Fruit fly (Drosophila melanogaster) whole organism, embryonic: ENCODE results near the gene Cyp12a4.

Experiments used
- Awh ChIP-seq: fragments of 200-800 bp; sonication (Bioruptor generic); IDR thresholded peaks from 2 replicates; pipeline ENCODE4, ENCODE4 v1.3.6; 2022; ENCODE audit warnings: missing biosample characterization, missing genetic modification characterization
- Blimp-1 ChIP-seq: fragments of 200-800 bp; sonication (Bioruptor generic); optimal IDR thresholded peaks from 3 replicates; lab custom pipeline; 2018; ENCODE audit warnings: missing biosample characterization, missing genetic modification characterization, mild to moderate bottlenecking, moderate library complexity, missing genetic modification reagents
- CG10274 ChIP-seq: fragments of 200-800 bp; sonication (Bioruptor generic); optimal IDR thresholded peaks from 3 replicates; lab custom pipeline; 2017; ENCODE audit warnings: missing biosample characterization, mild to moderate bottlenecking, missing genetic modification characterization
- CG10366 ChIP-seq: fragments of 200-800 bp; sonication (Bioruptor generic); IDR thresholded peaks from 2 replicates; pipeline ENCODE4 v1.3.6; 2022; ENCODE audit warnings: missing biosample characterization, missing genetic modification characterization
- CG10462 ChIP-seq: fragments of 200-800 bp; sonication (Bioruptor generic); optimal IDR thresholded peaks from 2 replicates; lab custom pipeline; 2016; ENCODE audit warnings: missing biosample characterization, missing genetic modification characterization
- CG10959 ChIP-seq: fragments of 200-800 bp; sonication (Bioruptor generic); IDR thresholded peaks from 2 replicates; pipeline ENCODE4 v1.3.6; 2022; ENCODE audit warnings: missing biosample characterization, missing genetic modification characterization
- CG11695 ChIP-seq: fragments of 200-800 bp; sonication (Bioruptor generic); IDR thresholded peaks from 3 replicates; pipeline ENCODE4 v1.3.6; 2022; ENCODE audit warnings: missing biosample characterization, missing genetic modification characterization
- CG12071 ChIP-seq: fragments of 200-800 bp; sonication (Bioruptor generic); optimal IDR thresholded peaks from 3 replicates; lab custom pipeline; 2018; ENCODE audit warnings: missing biosample characterization, mild to moderate bottlenecking, missing genetic modification characterization
- CG13775 ChIP-seq: fragments of 200-800 bp; sonication (Bioruptor generic); optimal IDR thresholded peaks from 3 replicates; lab custom pipeline; 2017; ENCODE audit warnings: missing biosample characterization, mild to moderate bottlenecking, missing genetic modification characterization
- CG15011 ChIP-seq: fragments of 200-800 bp; sonication (Bioruptor generic); optimal IDR thresholded peaks from 3 replicates; lab custom pipeline; 2018; ENCODE audit warnings: missing biosample characterization, mild to moderate bottlenecking, missing genetic modification characterization
- CG1647 ChIP-seq: fragments of 200-800 bp; sonication (Bioruptor generic); optimal IDR thresholded peaks from 3 replicates; lab custom pipeline; 2016; ENCODE audit warnings: missing biosample characterization, missing genetic modification characterization
- CG16863 ChIP-seq: fragments of 200-800 bp; sonication (Bioruptor generic); optimal IDR thresholded peaks from 3 replicates; lab custom pipeline; 2016; ENCODE audit warnings: missing biosample characterization, missing genetic modification characterization
- CG1792 ChIP-seq: fragments of 200-800 bp; sonication (Bioruptor generic); optimal IDR thresholded peaks from 2 replicates; lab custom pipeline; 2016; ENCODE audit warnings: missing biosample characterization, missing genetic modification characterization
- CG18011 ChIP-seq: fragments of 200-800 bp; sonication (Bioruptor generic); optimal IDR thresholded peaks from 2 replicates; lab custom pipeline; 2017; ENCODE audit warnings: missing biosample characterization, missing genetic modification characterization, mild to moderate bottlenecking, moderate library complexity, missing genotype
- CG2199 ChIP-seq: fragments of 200-800 bp; sonication (Bioruptor generic); IDR thresholded peaks from 3 replicates; pipeline ENCODE4 v1.3.6; 2022; ENCODE audit warnings: missing biosample characterization, missing genetic modification characterization
- CG4328 ChIP-seq: fragments of 200-800 bp; sonication (Bioruptor generic); optimal IDR thresholded peaks from 3 replicates; lab custom pipeline; 2017; ENCODE audit warnings: missing biosample characterization, missing genetic modification reagents, missing genetic modification characterization
- CG43689 ChIP-seq: fragments of 200-800 bp; sonication (Bioruptor generic); IDR thresholded peaks from 2 replicates; pipeline ENCODE4 v1.3.6; 2022; ENCODE audit warnings: missing biosample characterization, missing genetic modification characterization
- CG4730 ChIP-seq: fragments of 200-800 bp; sonication (Bioruptor generic); IDR thresholded peaks from 2 replicates; pipeline ENCODE4 v1.3.6; 2022; ENCODE audit warnings: missing biosample characterization, missing genetic modification characterization
- CG5245 ChIP-seq: fragments of 200-800 bp; sonication (Bioruptor generic); optimal IDR thresholded peaks from 3 replicates; lab custom pipeline; 2016; ENCODE audit warnings: missing biosample characterization, missing genetic modification characterization
- CG5953 ChIP-seq: fragments of 200-800 bp; sonication (Bioruptor generic); IDR thresholded peaks from 2 replicates; pipeline ENCODE4 v1.3.6; 2022; ENCODE audit warnings: missing biosample characterization, missing genetic modification characterization
- CG8281 ChIP-seq: fragments of 200-800 bp; sonication (Bioruptor generic); optimal IDR thresholded peaks from 2 replicates; lab custom pipeline; 2018; ENCODE audit warnings: missing biosample characterization, mild to moderate bottlenecking, missing genetic modification characterization, moderate library complexity
- CG9215 ChIP-seq: fragments of 200-800 bp; sonication (Bioruptor generic); IDR thresholded peaks from 2 replicates; pipeline ENCODE4 v1.3.6; 2022; ENCODE audit warnings: missing biosample characterization, missing genetic modification characterization
- D19A ChIP-seq: fragments of 200-800 bp; optimal IDR thresholded peaks from 3 replicates; lab custom pipeline; 2019; ENCODE audit warnings: missing biosample characterization, mild to moderate bottlenecking, missing genetic modification characterization, moderate library complexity
- D19B ChIP-seq: fragments of 200-800 bp; sonication (Bioruptor generic); optimal IDR thresholded peaks from 2 replicates; lab custom pipeline; 2017; ENCODE audit warnings: missing biosample characterization, mild to moderate bottlenecking, missing genetic modification characterization
- E2f1 ChIP-seq: fragments of 200-800 bp; sonication (Bioruptor generic); IDR thresholded peaks from 2 replicates; pipeline ENCODE4 v1.3.6; 2022; ENCODE audit warnings: missing biosample characterization, missing genetic modification characterization
- Elba2 ChIP-seq: fragments of 200-800 bp; sonication (Bioruptor generic); optimal IDR thresholded peaks from 3 replicates; lab custom pipeline; 2016; ENCODE audit warnings: missing biosample characterization, missing genetic modification characterization
- Fer2 ChIP-seq: fragments of 200-800 bp; sonication (Bioruptor generic); optimal IDR thresholded peaks from 2 replicates; lab custom pipeline; 2018; ENCODE audit warnings: missing biosample characterization, mild to moderate bottlenecking, missing genetic modification characterization, moderate library complexity
- HLH4C ChIP-seq: fragments of 200-800 bp; sonication (Bioruptor generic); IDR thresholded peaks from 3 replicates; pipeline ENCODE4 v1.3.6; 2022; ENCODE audit warnings: missing biosample characterization, missing genetic modification characterization; ENCODE audit not compliant: partially characterized antibody
- Hey ChIP-seq: fragments of 200-800 bp; sonication (Bioruptor generic); optimal IDR thresholded peaks from 3 replicates; lab custom pipeline; 2018; ENCODE audit warnings: missing biosample characterization, mild to moderate bottlenecking, missing genetic modification characterization
- HmgD ChIP-seq: fragments of 200-800 bp; sonication (Bioruptor generic); optimal IDR thresholded peaks from 3 replicates; lab custom pipeline; 2016; ENCODE audit warnings: missing biosample characterization, missing genetic modification characterization
- Hr78 ChIP-seq, 2 experiments: fragments of 200-800 bp in 1 of 2; fragments of >200 bp in 1 of 2; sonication (Bioruptor generic) in 1 of 2; optimal IDR thresholded peaks; 2 replicates each; lab custom pipeline; 2017 to 2019; ENCODE audit warnings: missing biosample characterization in 2 of 2, missing genetic modification characterization in 2 of 2, mild to moderate bottlenecking in 1 of 2, moderate library complexity in 1 of 2
- MBD-R2 ChIP-seq: fragments of 200-800 bp; sonication (Bioruptor generic); IDR thresholded peaks from 2 replicates; pipeline ENCODE4 v1.3.6; 2022; ENCODE audit warnings: missing biosample characterization, missing genetic modification characterization
- NC2α ChIP-seq: fragments of 200-800 bp; sonication (Bioruptor generic); optimal IDR thresholded peaks from 2 replicates; lab custom pipeline; 2016; ENCODE audit warnings: missing biosample characterization, missing genetic modification characterization
- Nf-YB ChIP-seq: fragments of 200-800 bp; sonication (Bioruptor generic); optimal IDR thresholded peaks from 3 replicates; lab custom pipeline; 2019; ENCODE audit warnings: missing biosample characterization, mild to moderate bottlenecking, missing genetic modification characterization, moderate library complexity
- NfI ChIP-seq: fragments of 200-800 bp; sonication (Bioruptor generic); optimal IDR thresholded peaks from 3 replicates; lab custom pipeline; 2018; ENCODE audit warnings: missing biosample characterization, mild to moderate bottlenecking, missing genetic modification characterization, moderate library complexity
- Ravus ChIP-seq: fragments of 200-800 bp; sonication (Bioruptor generic); IDR thresholded peaks from 2 replicates; pipeline ENCODE4 v1.3.6; 2022; ENCODE audit warnings: missing biosample characterization, missing genetic modification characterization
- TFAM ChIP-seq: fragments of 200-800 bp; sonication (Bioruptor generic); optimal IDR thresholded peaks from 2 replicates; lab custom pipeline; 2017; ENCODE audit warnings: missing biosample characterization, missing genetic modification characterization, inconsistent platforms
- bsh ChIP-seq, 2 experiments: fragments of 200-800 bp; sonication (Bioruptor generic); optimal IDR thresholded peaks; 2 replicates each; lab custom pipeline; 2017 to 2018; ENCODE audit warnings: mild to moderate bottlenecking in 2 of 2, missing biosample characterization in 2 of 2, missing genetic modification characterization in 2 of 2, moderate library complexity in 1 of 2
- ci ChIP-seq: fragments of 200-800 bp; sonication (Bioruptor generic); IDR thresholded peaks from 3 replicates; pipeline ENCODE4 v1.3.6; 2022; ENCODE audit warnings: missing biosample characterization, missing genetic modification characterization
- dysf ChIP-seq: fragments of 200-800 bp; sonication (Bioruptor generic); IDR thresholded peaks from 3 replicates; pipeline ENCODE4 v1.3.6; 2022; ENCODE audit warnings: missing biosample characterization, missing genetic modification characterization
- esg ChIP-seq: fragments of 200-800 bp; sonication (Bioruptor generic); conservative IDR thresholded peaks from 2 replicates; pipeline ENCODE4 v1.3.6; 2022; ENCODE audit warnings: missing biosample characterization, missing genetic modification characterization
- gce ChIP-seq: fragments of 200-800 bp; sonication (Bioruptor generic); IDR thresholded peaks from 3 replicates; pipeline ENCODE4 v1.3.6; 2022; ENCODE audit warnings: missing biosample characterization, missing genetic modification characterization
- gsb-n ChIP-seq: fragments of 200-800 bp; sonication (Bioruptor generic); optimal IDR thresholded peaks from 3 replicates; lab custom pipeline; 2018; ENCODE audit warnings: missing biosample characterization, mild to moderate bottlenecking, missing genetic modification characterization
- ham ChIP-seq: fragments of 200-800 bp; sonication (Bioruptor generic); IDR thresholded peaks from 2 replicates; pipeline ENCODE4 v1.3.6; 2022; ENCODE audit warnings: missing biosample characterization, missing genetic modification characterization
- klu ChIP-seq: fragments of 200-800 bp; sonication (Bioruptor generic); IDR thresholded peaks from 2 replicates; pipeline ENCODE4 v1.3.6; 2022; ENCODE audit warnings: missing biosample characterization, missing genetic modification characterization
- lmd ChIP-seq: fragments of 200-800 bp; sonication (Bioruptor generic); IDR thresholded peaks from 2 replicates; pipeline ENCODE4 v1.3.6; 2022; ENCODE audit warnings: missing biosample characterization, missing genetic modification characterization
- lola ChIP-seq, 3 experiments: fragments of >200 bp in 2 of 3; fragments of 200-800 bp in 1 of 3; sonication (Bioruptor generic) in 1 of 3; optimal IDR thresholded peaks; 2 replicates each; lab custom pipeline; 2017 to 2019; ENCODE audit warnings: missing biosample characterization in 3 of 3, missing genetic modification characterization in 3 of 3, mild to moderate bottlenecking in 1 of 3, moderate library complexity in 1 of 3
- mam ChIP-seq: fragments of 200-800 bp; sonication (Bioruptor generic); optimal IDR thresholded peaks from 3 replicates; lab custom pipeline; 2016; ENCODE audit warnings: missing biosample characterization, missing genetic modification characterization
- mirr ChIP-seq: fragments of 200-800 bp; sonication (Bioruptor generic); optimal IDR thresholded peaks from 3 replicates; lab custom pipeline; 2018; ENCODE audit warnings: missing biosample characterization, mild to moderate bottlenecking, missing genetic modification characterization
- pho ChIP-seq: fragments of 200-800 bp; sonication (Bioruptor generic); optimal IDR thresholded peaks from 2 replicates; lab custom pipeline; 2016; ENCODE audit warnings: missing biosample characterization, missing genetic modification characterization
- sim ChIP-seq: fragments of 200-800 bp; sonication (Bioruptor generic); IDR thresholded peaks from 2 replicates; pipeline ENCODE4 v1.3.6; 2022; ENCODE audit warnings: missing biosample characterization, missing genetic modification characterization

Cyp12a4 gene

DNA sequence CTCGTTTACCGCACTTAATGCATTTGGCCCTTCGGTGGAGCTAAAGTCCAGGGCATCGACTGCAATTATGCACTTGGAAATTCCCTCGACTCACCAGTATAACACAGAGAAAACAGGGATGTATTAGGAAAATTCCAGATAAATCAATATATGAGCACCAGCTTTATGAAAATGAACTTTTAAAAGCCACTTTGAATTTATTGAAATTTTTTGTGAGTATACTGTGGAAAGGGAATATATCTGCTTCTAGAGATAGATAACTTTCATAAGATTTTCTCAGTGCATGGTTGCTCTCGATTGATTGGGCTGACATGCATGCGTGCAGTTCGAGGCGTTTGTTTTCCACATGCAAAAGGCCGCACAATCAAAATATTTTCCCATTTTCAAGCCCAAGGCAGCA, 29.1 kb upstream of the Cyp12a4 start (continued):
- TF ChIP-seq Fer2 (tag; lab: Kevin White, UChicago) (no peak), HmgD (GFP tag; lab: Kevin White, UChicago) (no peak), mirr (GFP tag; lab: Kevin White, UChicago) (no peak), pho (no peak), Elba2 (GFP tag; lab: Kevin White, UChicago) (no peak), D19B (GFP tag; lab: Kevin White, UChicago) (no peak), NC2α (GFP tag; lab: Kevin White, UChicago) (no peak), dysf (no peak; the same call in 2 of the 3 replicates), Hr78 (GFP tag; optimal IDR thresholded peaks at IDR 0.05; lab: Kevin White, UChicago) (no peak), CG16863 (peak; percentile 18), ci (GFP tag; lab: Robert Waterston, UW) (peak; percentile 57; the same call in 1 of the 3 replicates), CG5953 (GFP tag; lab: Robert Waterston, UW) (peak; percentile 57), CG1792 (GFP tag; lab: Kevin White, UChicago) (no peak), CG13775 (GFP tag; lab: Kevin White, UChicago) (peak; percentile 2), ham (no peak), CG10462 (GFP tag; lab: Kevin White, UChicago) (no peak), CG1647 (GFP tag; lab: Kevin White, UChicago) (no peak), CG4730 (GFP tag; lab: Robert Waterston, UW) (no peak), gsb-n (tag; lab: Kevin White, UChicago) (peak; percentile 55), TFAM (no peak), esg (no peak), CG12071 (GFP tag; lab: Kevin White, UChicago) (no peak), CG9215 (GFP tag; lab: Robert Waterston, UW) (no peak), sim (GFP tag; lab: Robert Waterston, UW) (peak; percentile 11; the same call in 1 of the 2 replicates), E2f1 (GFP tag; lab: Robert Waterston, UW) (peak; percentile 16; the same call in 1 of the 2 replicates), CG5245 (no peak), Awh (GFP tag; lab: Robert Waterston, UW) (no peak), D19A (peak; percentile 31), MBD-R2 (no peak), Nf-YB (GFP tag; lab: Kevin White, UChicago) (no peak), Blimp-1 (GFP tag; lab: Kevin White, UChicago) (peak; percentile 67), CG43689 (no peak), mam (no peak), CG8281 (tag; lab: Kevin White, UChicago) (no peak), Hey (tag; lab: Kevin White, UChicago) (no peak), CG10366 (GFP tag; lab: Robert Waterston, UW) (peak; percentile 30; the same call in 1 of the 2 replicates), bsh (GFP tag; optimal IDR thresholded peaks at IDR 0.05; lab: Kevin White, UChicago) (peak; percentile 62 to 76), klu (no peak), CG4328 (no peak), CG2199 (GFP tag; lab: Robert Waterston, UW) (no peak), lmd (GFP tag; lab: Robert Waterston, UW) (peak; percentile 21; the same call in 1 of the 2 replicates), HLH4C (GFP tag; lab: Robert Waterston, UW) (no peak), Ravus (GFP tag; lab: Robert Waterston, UW) (no peak), CG11695 (GFP tag; lab: Robert Waterston, UW) (no peak), lola (GFP tag; optimal IDR thresholded peaks at IDR 0.05; lab: Kevin White, UChicago) (peak in 1 of 3 experiments; percentile 46), CG18011 (GFP tag; lab: Kevin White, UChicago) (no peak), CG10274 (GFP tag; lab: Kevin White, UChicago) (no peak), NfI (GFP tag; lab: Kevin White, UChicago) (no peak), CG10959 (GFP tag; lab: Robert Waterston, UW) (0 out of 2 replicates have a peak, but pooled peaks have one; percentile 21), CG15011 (GFP tag; lab: Kevin White, UChicago) (no peak), gce (no peak)
